Worm (Caenorhabditis elegans): ENCODE data around the gene ceh-38.
A peak's percentile ranks its signal among the peaks of the same experiment; 100 is the strongest.
"Not testable (repeated sequence)": the region's sequence is repeated elsewhere in the genome, so short reads cannot be mapped to it uniquely, and the experiment has no call there.

The ceh-38 gene

DNA sequence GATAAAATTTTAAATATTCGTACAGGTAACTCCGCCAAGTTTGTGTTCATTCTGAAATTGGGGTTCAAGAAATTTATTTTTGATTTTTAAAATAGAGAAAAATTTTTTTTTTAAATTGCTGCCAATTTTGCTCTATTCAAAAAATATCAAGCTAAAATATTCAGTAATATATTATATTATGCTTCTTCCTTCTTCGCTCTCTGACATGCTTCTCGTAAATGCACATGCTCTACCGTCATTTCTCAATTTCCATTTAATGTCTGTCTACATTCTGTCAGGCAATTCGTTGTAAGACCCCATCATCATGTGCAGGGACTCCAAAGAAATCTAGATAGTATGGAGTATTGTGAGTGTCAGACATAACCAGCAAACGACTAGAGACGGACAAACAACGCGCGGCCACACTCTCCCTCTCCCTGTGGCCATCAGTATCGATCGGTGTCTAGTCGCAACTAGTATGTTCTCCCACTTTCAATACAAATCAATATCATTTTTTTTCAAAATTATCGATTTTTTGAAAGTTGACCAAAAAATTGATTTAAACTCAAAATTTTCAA, at the start of gene ceh-38, which contains the start of gene malt-1:
Gene ceh-38 (plus strand): TSS at position 277 of the 557 bp plus-strand sequence.
Gene malt-1 (minus strand): TSS at position 51 of the 557 bp plus-strand sequence.
- TF ChIP-seq lin-13 (tag; optimal IDR thresholded peaks at IDR 0.05) (peak; percentile 37), elt-1 (tag; optimal IDR thresholded peaks at IDR 0.05; ENCODE audit: borderline replicate concordance, insufficient read depth) (no peak), ceh-83 (GFP tag; optimal IDR thresholded peaks at IDR 0.05) (peak; percentile 34), sem-2 (GFP tag; optimal IDR thresholded peaks at IDR 0.05) (peak; percentile 6), unc-39 (tag; optimal IDR thresholded peaks at IDR 0.05) (no peak), ztf-11 (tag; optimal IDR thresholded peaks at IDR 0.05) (peak; percentile 31), unc-120 (tag; optimal IDR thresholded peaks at IDR 0.05; ENCODE audit: poor library complexity, severe bottlenecking) (peak; percentile 86), ceh-39 (tag; optimal IDR thresholded peaks at IDR 0.05) (peak; percentile 95), ham-2 (GFP tag; optimal IDR thresholded peaks at IDR 0.05) (no peak), pha-4 (tag; optimal IDR thresholded peaks at IDR 0.05) (peak; percentile 94), flh-1 (GFP tag; optimal IDR thresholded peaks at IDR 0.05) (no peak), ces-1 (GFP tag; optimal IDR thresholded peaks at IDR 0.05) (peak; percentile 92), mep-1 (tag; optimal IDR thresholded peaks at IDR 0.05) (peak; percentile 91), M03D4.4 (tag; optimal IDR thresholded peaks at IDR 0.05) (peak; percentile 4), snpc-4 (tag; optimal IDR thresholded peaks at IDR 0.05) (no peak), mab-5 (tag; optimal IDR thresholded peaks at IDR 0.05) (peak; percentile 87), nhr-76 (tag; optimal IDR thresholded peaks at IDR 0.05) (no peak), blmp-1 (tag; optimal IDR thresholded peaks at IDR 0.05) (no peak), nhr-2 (tag; optimal IDR thresholded peaks at IDR 0.05) (peak; percentile 44), drap-1 (GFP tag; optimal IDR thresholded peaks at IDR 0.05) (peak; percentile 66), unc-62 (GFP tag; optimal IDR thresholded peaks at IDR 0.05) (peak; percentile 90), tbx-8 (GFP tag; optimal IDR thresholded peaks at IDR 0.05) (no peak), bed-3 (GFP tag; optimal IDR thresholded peaks at IDR 0.05) (no peak), mls-2 (tag; optimal IDR thresholded peaks at IDR 0.05) (peak; percentile 61), sptf-1 (tag; optimal IDR thresholded peaks at IDR 0.05) (peak; percentile 66), zip-8 (tag; optimal IDR thresholded peaks at IDR 0.05) (no peak), hlh-1 (tag; optimal IDR thresholded peaks at IDR 0.05) (peak; percentile 77), nhr-12 (tag; optimal IDR thresholded peaks at IDR 0.05) (peak; percentile 21), lin-32 (GFP tag; optimal IDR thresholded peaks at IDR 0.05) (no peak), elt-3 (tag; optimal IDR thresholded peaks at IDR 0.05) (no peak), lsy-2 (tag; optimal IDR thresholded peaks at IDR 0.05) (peak; percentile 90), nhr-28 (tag; optimal IDR thresholded peaks at IDR 0.05) (peak; percentile 26), ceh-43 (GFP tag; optimal IDR thresholded peaks at IDR 0.05) (no peak), cnd-1 (tag; optimal IDR thresholded peaks at IDR 0.05) (peak; percentile 59), nhr-237 (tag; optimal IDR thresholded peaks at IDR 0.05) (peak; percentile 93)

DNA sequence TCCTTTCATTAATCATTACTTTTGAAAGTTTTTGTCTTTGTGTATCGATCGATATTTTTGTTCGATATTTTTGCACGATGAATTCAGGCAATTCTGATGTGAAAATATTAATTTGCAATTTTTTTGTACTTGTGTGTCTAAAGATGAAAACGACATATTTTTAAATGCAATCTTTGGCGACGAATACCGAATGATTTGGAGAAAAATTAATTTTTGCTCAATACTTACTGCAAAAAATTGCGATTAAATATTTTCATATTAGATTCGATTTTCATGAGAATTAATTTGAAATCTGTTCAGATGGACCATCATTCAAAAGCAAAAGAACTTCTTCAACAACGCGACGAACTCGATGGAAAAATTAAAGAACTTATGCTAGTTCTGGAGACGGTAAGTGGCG, 49.5 kb upstream of the ceh-38 start, which contains the start of gene psmd-9:
Gene psmd-9 (plus strand): TSS at position 301 of the 400 bp plus-strand sequence.
- TF ChIP-seq unc-39 (tag; optimal IDR thresholded peaks at IDR 0.05) (no peak), sem-2 (GFP tag; optimal IDR thresholded peaks at IDR 0.05) (no peak), ceh-83 (GFP tag; optimal IDR thresholded peaks at IDR 0.05) (no peak)

DNA sequence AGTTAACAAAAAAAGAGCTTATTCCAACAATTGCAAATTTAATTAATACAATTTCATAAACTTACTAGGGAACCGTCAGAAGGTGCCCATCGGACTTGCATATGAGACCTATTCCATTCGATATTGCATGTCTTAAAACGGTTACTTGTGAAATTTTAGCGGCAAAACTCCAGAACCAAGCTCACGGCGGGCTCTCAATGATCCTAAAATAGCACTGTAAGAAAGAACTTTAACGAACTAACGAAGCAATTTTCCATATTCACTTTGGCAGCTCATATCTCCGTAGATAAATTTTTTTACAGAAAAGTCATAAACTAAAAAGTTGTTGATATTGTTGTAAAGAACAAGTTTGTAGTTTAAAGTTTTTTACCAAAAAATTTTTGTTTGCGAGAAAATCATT, 43.7 kb upstream of the ceh-38 start, which contains the start of gene B0252.3:
Gene B0252.3 (minus strand): TSS at position 101 of the 400 bp plus-strand sequence.
- not testable (repeated sequence) for TF ChIP-seq blmp-1, nhr-12, nhr-237 (tag; optimal IDR thresholded peaks at IDR 0.05)

DNA sequence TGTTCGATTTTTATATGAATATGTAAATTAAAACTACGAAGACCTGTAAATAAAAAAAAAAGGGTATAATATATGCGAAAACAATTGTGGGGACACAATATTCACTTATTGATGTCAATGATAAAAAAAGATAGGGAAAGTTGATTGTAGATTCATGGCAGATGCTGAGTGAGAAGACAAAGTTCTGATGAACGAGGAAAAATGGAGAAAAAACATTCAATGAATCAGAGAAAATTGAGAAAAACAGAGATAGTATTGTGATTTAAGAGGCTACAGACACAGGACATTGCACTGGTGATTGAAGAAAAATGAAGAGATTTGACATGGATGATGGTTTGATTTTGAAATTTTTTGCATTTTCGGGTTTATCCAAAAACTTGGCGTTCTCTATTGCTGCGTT, 42.6 kb upstream of the ceh-38 start:
- TF ChIP-seq bed-3 (GFP tag; optimal IDR thresholded peaks at IDR 0.05) (no peak), pha-4 (tag; optimal IDR thresholded peaks at IDR 0.05) (no peak), blmp-1 (tag; optimal IDR thresholded peaks at IDR 0.05) (no peak), sptf-1 (tag; optimal IDR thresholded peaks at IDR 0.05) (no peak), tbx-8 (GFP tag; optimal IDR thresholded peaks at IDR 0.05) (no peak), nhr-28 (tag; optimal IDR thresholded peaks at IDR 0.05) (no peak), mep-1 (tag; optimal IDR thresholded peaks at IDR 0.05) (no peak), ceh-83 (GFP tag; optimal IDR thresholded peaks at IDR 0.05) (no peak), zip-8 (tag; optimal IDR thresholded peaks at IDR 0.05) (no peak), nhr-2 (tag; optimal IDR thresholded peaks at IDR 0.05) (no peak), lin-13 (tag; optimal IDR thresholded peaks at IDR 0.05) (no peak)
